Fruit fly (Drosophila melanogaster) whole organism, embryonic: Measurements from ENCODE around the gene RhoGAP93B.

Source experiments
- Bteb2 ChIP-seq: fragments of 200-800 bp; sonication (Bioruptor generic); optimal IDR thresholded peaks from 2 replicates; lab custom pipeline; 2016; ENCODE audit warnings: missing biosample characterization, missing genetic modification characterization
- CG10147 ChIP-seq: fragments of 200-800 bp; sonication (Bioruptor generic); optimal IDR thresholded peaks from 2 replicates; lab custom pipeline; 2019; ENCODE audit warnings: missing biosample characterization, mild to moderate bottlenecking, missing genetic modification characterization, moderate library complexity
- CG11398 ChIP-seq: fragments of 200-800 bp; sonication (Bioruptor generic); optimal IDR thresholded peaks from 2 replicates; lab custom pipeline; 2016; ENCODE audit warnings: missing biosample characterization, missing genetic modification characterization
- CG13287 ChIP-seq: fragments of 200-800 bp; sonication (Bioruptor generic); IDR thresholded peaks from 2 replicates; pipeline ENCODE4 v1.3.6; 2022; ENCODE audit warnings: missing biosample characterization, missing genetic modification characterization; ENCODE audit not compliant: partially characterized antibody
- CG14050 ChIP-seq: fragments of 200-800 bp; sonication (Bioruptor generic); IDR thresholded peaks from 3 replicates; pipeline ENCODE4 v1.3.6; 2022; ENCODE audit warnings: missing biosample characterization, missing genetic modification characterization
- CG15514 ChIP-seq: fragments of 200-800 bp; sonication (Bioruptor generic); optimal IDR thresholded peaks from 3 replicates; lab custom pipeline; 2017; ENCODE audit warnings: missing biosample characterization, missing genetic modification characterization, mild to moderate bottlenecking, moderate library complexity, missing genetic modification reagents
- CG1603 ChIP-seq: fragments of 200-800 bp; sonication (Bioruptor generic); optimal IDR thresholded peaks from 2 replicates; lab custom pipeline; 2019; ENCODE audit warnings: missing biosample characterization, mild to moderate bottlenecking, missing genetic modification characterization, moderate library complexity
- CG18764 ChIP-seq: fragments of 200-800 bp; sonication (Bioruptor generic); optimal IDR thresholded peaks from 3 replicates; lab custom pipeline; 2016; ENCODE audit warnings: missing biosample characterization, missing genetic modification characterization
- CG30403 ChIP-seq: fragments of 200-800 bp; sonication (Bioruptor generic); optimal IDR thresholded peaks from 3 replicates; lab custom pipeline; 2016; ENCODE audit warnings: missing biosample characterization, missing genetic modification characterization
- CG32772 ChIP-seq: fragments of 200-800 bp; sonication (Bioruptor generic); IDR thresholded peaks from 2 replicates; pipeline ENCODE4 v1.3.6; 2022; ENCODE audit warnings: missing biosample characterization, missing genetic modification characterization
- CG43689 ChIP-seq: fragments of 200-800 bp; sonication (Bioruptor generic); IDR thresholded peaks from 2 replicates; pipeline ENCODE4 v1.3.6; 2022; ENCODE audit warnings: missing biosample characterization, missing genetic modification characterization
- CG6791 ChIP-seq: fragments of 200-800 bp; sonication (Bioruptor generic); IDR thresholded peaks from 3 replicates; pipeline ENCODE4 v1.3.6; 2022; ENCODE audit warnings: missing biosample characterization, missing genetic modification characterization; ENCODE audit not compliant: partially characterized antibody
- CG7271 ChIP-seq: fragments of 200-800 bp; sonication (Bioruptor generic); optimal IDR thresholded peaks from 2 replicates; lab custom pipeline; 2018; ENCODE audit warnings: missing biosample characterization, mild to moderate bottlenecking, missing genetic modification characterization, moderate library complexity
- CG8478 ChIP-seq: fragments of >200 bp; optimal IDR thresholded peaks from 2 replicates; lab custom pipeline; 2018
- CG8765 ChIP-seq: fragments of 200-800 bp; sonication (Bioruptor generic); IDR thresholded peaks from 2 replicates; pipeline ENCODE4 v1.3.6; 2022; ENCODE audit warnings: missing biosample characterization, missing genetic modification characterization
- CG9215 ChIP-seq: fragments of 200-800 bp; sonication (Bioruptor generic); IDR thresholded peaks from 2 replicates; pipeline ENCODE4 v1.3.6; 2022; ENCODE audit warnings: missing biosample characterization, missing genetic modification characterization
- CHES-1-like ChIP-seq: fragments of 200-800 bp; sonication (Bioruptor generic); optimal IDR thresholded peaks from 2 replicates; lab custom pipeline; 2016; ENCODE audit warnings: missing biosample characterization, missing genetic modification characterization
- Chrac-16 ChIP-seq: fragments of 200-800 bp; sonication (Bioruptor generic); optimal IDR thresholded peaks from 3 replicates; lab custom pipeline; 2016; ENCODE audit warnings: missing biosample characterization, missing genetic modification characterization
- CkIIα-i1 ChIP-seq: fragments of 200-800 bp; sonication (Bioruptor generic); IDR thresholded peaks from 2 replicates; pipeline ENCODE4 v1.3.6; 2022; ENCODE audit warnings: missing biosample characterization, missing genetic modification characterization
- D19A ChIP-seq: fragments of 200-800 bp; optimal IDR thresholded peaks from 3 replicates; lab custom pipeline; 2019; ENCODE audit warnings: missing biosample characterization, mild to moderate bottlenecking, missing genetic modification characterization, moderate library complexity
- Dip2 ChIP-seq: fragments of 200-800 bp; sonication (Bioruptor generic); IDR thresholded peaks from 2 replicates; pipeline ENCODE4 v1.3.6; 2022; ENCODE audit warnings: missing biosample characterization, missing genetic modification characterization
- Dll ChIP-seq: fragments of 200-800 bp; sonication (Bioruptor generic); IDR thresholded peaks from 4 replicates; pipeline ENCODE4 v1.3.6; 2022; ENCODE audit warnings: missing biosample characterization, missing genetic modification characterization; ENCODE audit not compliant: partially characterized antibody
- Dp ChIP-seq: fragments of 200-800 bp; sonication (Bioruptor generic); optimal IDR thresholded peaks from 2 replicates; lab custom pipeline; 2018; ENCODE audit warnings: missing biosample characterization, mild to moderate bottlenecking, missing genetic modification characterization, moderate library complexity
- Ets65A ChIP-seq: fragments of 200-800 bp; sonication (Bioruptor generic); peaks from one replicate; lab custom pipeline; 2016; ENCODE audit warnings: missing biosample characterization, missing genetic modification characterization
- Lpt ChIP-seq: fragments of >200 bp; optimal IDR thresholded peaks from 2 replicates; lab custom pipeline; 2018; ENCODE audit warnings: missing biosample characterization, missing genetic modification characterization
- MESR4 ChIP-seq: fragments of 200-800 bp; sonication (Bioruptor generic); optimal IDR thresholded peaks from 2 replicates; lab custom pipeline; 2018; ENCODE audit warnings: missing biosample characterization, mild to moderate bottlenecking, missing genetic modification characterization, moderate library complexity
- NC2α ChIP-seq: fragments of 200-800 bp; sonication (Bioruptor generic); optimal IDR thresholded peaks from 2 replicates; lab custom pipeline; 2016; ENCODE audit warnings: missing biosample characterization, missing genetic modification characterization
- Oaz ChIP-seq: fragments of 200-800 bp; sonication (Bioruptor generic); IDR thresholded peaks from 2 replicates; pipeline ENCODE4 v1.3.6; 2022; ENCODE audit warnings: missing biosample characterization, missing genetic modification characterization
- PHDP ChIP-seq: fragments of 200-800 bp; sonication (Bioruptor generic); optimal IDR thresholded peaks from 3 replicates; lab custom pipeline; 2018; ENCODE audit warnings: missing biosample characterization, mild to moderate bottlenecking, missing genetic modification characterization, moderate library complexity
- Pdp1 ChIP-seq, 2 experiments: fragments of 200-800 bp; sonication (Bioruptor generic); optimal IDR thresholded peaks; 3 replicates each; lab custom pipeline; 2016; ENCODE audit warnings: missing biosample characterization in 2 of 2, missing genetic modification characterization in 2 of 2, mild to moderate bottlenecking in 1 of 2, moderate library complexity in 1 of 2
- Ssrp ChIP-seq: fragments of 200-800 bp; sonication (Bioruptor generic); optimal IDR thresholded peaks from 2 replicates; lab custom pipeline; 2018; ENCODE audit warnings: missing biosample characterization, mild to moderate bottlenecking, missing genetic modification characterization, moderate library complexity
- al ChIP-seq: fragments of 200-800 bp; sonication (Bioruptor generic); IDR thresholded peaks from 2 replicates; pipeline ENCODE4 v1.3.6; 2022; ENCODE audit warnings: missing biosample characterization, missing genetic modification characterization
- chn ChIP-seq: fragments of 200-800 bp; sonication (Bioruptor generic); optimal IDR thresholded peaks from 2 replicates; lab custom pipeline; 2016; ENCODE audit warnings: missing biosample characterization, missing genetic modification characterization
- corto ChIP-seq: fragments of 200-800 bp; sonication (Bioruptor generic); optimal IDR thresholded peaks from 2 replicates; lab custom pipeline; 2016; ENCODE audit warnings: missing biosample characterization, mild to moderate bottlenecking, missing genetic modification characterization, moderate library complexity
- danr ChIP-seq: fragments of 200-800 bp; sonication (Bioruptor generic); IDR thresholded peaks from 2 replicates; pipeline ENCODE4 v1.3.6; 2022; ENCODE audit warnings: missing biosample characterization, missing genetic modification characterization
- fd96Cb ChIP-seq: fragments of 200-800 bp; sonication (Bioruptor generic); optimal IDR thresholded peaks from 2 replicates; lab custom pipeline; 2018; ENCODE audit warnings: missing biosample characterization, mild to moderate bottlenecking, missing genetic modification characterization, moderate library complexity
- grau ChIP-seq: fragments of 200-800 bp; optimal IDR thresholded peaks from 3 replicates; lab custom pipeline; 2019; ENCODE audit warnings: missing biosample characterization, mild to moderate bottlenecking, missing genetic modification characterization, moderate library complexity
- gro ChIP-seq: fragments of 200-800 bp; sonication (Bioruptor generic); optimal IDR thresholded peaks from 2 replicates; lab custom pipeline; 2016; ENCODE audit warnings: missing biosample characterization, missing genetic modification characterization
- ham ChIP-seq: fragments of 200-800 bp; sonication (Bioruptor generic); IDR thresholded peaks from 2 replicates; pipeline ENCODE4 v1.3.6; 2022; ENCODE audit warnings: missing biosample characterization, missing genetic modification characterization
- lab ChIP-seq: fragments of 200-800 bp; sonication (Bioruptor generic); optimal IDR thresholded peaks from 3 replicates; lab custom pipeline; 2017; ENCODE audit warnings: missing biosample characterization, missing genetic modification characterization, mild to moderate bottlenecking, moderate library complexity, missing genetic modification reagents
- mirr ChIP-seq: fragments of 200-800 bp; sonication (Bioruptor generic); optimal IDR thresholded peaks from 3 replicates; lab custom pipeline; 2018; ENCODE audit warnings: missing biosample characterization, mild to moderate bottlenecking, missing genetic modification characterization
- p53 ChIP-seq: fragments of 200-800 bp; sonication (Bioruptor generic); optimal IDR thresholded peaks from 2 replicates; lab custom pipeline; 2016; ENCODE audit warnings: missing biosample characterization, missing genetic modification characterization
- pzg ChIP-seq: fragments of 200-800 bp; sonication (Bioruptor generic); optimal IDR thresholded peaks from 3 replicates; lab custom pipeline; 2018; ENCODE audit warnings: missing biosample characterization, mild to moderate bottlenecking, missing genetic modification characterization, moderate library complexity
- row ChIP-seq: fragments of 200-800 bp; sonication (Bioruptor generic); IDR thresholded peaks from 3 replicates; pipeline ENCODE4 v1.3.6; 2022; ENCODE audit warnings: missing biosample characterization, missing genetic modification characterization
- sens ChIP-seq: fragments of 200-800 bp; sonication (Bioruptor generic); peaks from one replicate; lab custom pipeline; 2016; ENCODE audit warnings: missing biosample characterization, missing genetic modification characterization
- sisA ChIP-seq: fragments of 200-800 bp; sonication (Bioruptor generic); IDR thresholded peaks from 2 replicates; pipeline ENCODE4 v1.3.6; 2022; ENCODE audit warnings: missing biosample characterization, missing genetic modification characterization
- slbo ChIP-seq: fragments of 200-800 bp; sonication (Bioruptor generic); IDR thresholded peaks from 2 replicates; pipeline ENCODE4 v1.3.6; 2022; ENCODE audit warnings: missing biosample characterization, missing genetic modification characterization
- tll ChIP-seq, 2 experiments: fragments of 200-800 bp in 1 of 2; fragments of >200 bp in 1 of 2; sonication (Bioruptor generic) in 1 of 2; optimal IDR thresholded peaks; 2 replicates each; lab custom pipeline; 2017 to 2019; ENCODE audit warnings: missing biosample characterization in 2 of 2, missing genetic modification characterization in 2 of 2, mild to moderate bottlenecking in 1 of 2, moderate library complexity in 1 of 2
- ttk ChIP-seq: fragments of 200-800 bp; sonication (Bioruptor generic); IDR thresholded peaks from 2 replicates; pipeline ENCODE4 v2.1.2; 2022; ENCODE audit warnings: missing biosample characterization, missing genetic modification characterization
- tup ChIP-seq: fragments of 200-800 bp; sonication (Bioruptor generic); optimal IDR thresholded peaks from 2 replicates; lab custom pipeline; 2016; ENCODE audit warnings: missing biosample characterization, mild to moderate bottlenecking, missing genetic modification characterization, moderate library complexity
- twi ChIP-seq: fragments of 200-800 bp; optimal IDR thresholded peaks from 2 replicates; lab custom pipeline; 2019; ENCODE audit warnings: missing biosample characterization, mild to moderate bottlenecking, missing genetic modification characterization, moderate library complexity
- usp ChIP-seq: fragments of >200 bp; optimal IDR thresholded peaks from 2 replicates; lab custom pipeline; 2017; ENCODE audit warnings: missing biosample characterization, missing genetic modification characterization

Gene RhoGAP93B

dm6 chr3R:21140458-21140857, 42.8 kb upstream of the RhoGAP93B start, which contains the start of gene SNF4Agamma (continued):
- peak; percentile 90 for TF ChIP-seq sens
- peak; percentile 91 for TF ChIP-seq Ets65A
- no peak for TF ChIP-seq MESR4
- TF ChIP-seq Chrac-16 (GFP tag; lab: Kevin White, UChicago), result peak; percentile 5
- peak; percentile 92 for TF ChIP-seq Dp
- TF ChIP-seq CG10147 (GFP tag; lab: Kevin White, UChicago), result peak; percentile 24
- no peak for TF ChIP-seq CG9215 (GFP tag; lab: Robert Waterston, UW)
- no peak for TF ChIP-seq tup (GFP tag; lab: Kevin White, UChicago)
- TF ChIP-seq D19A (tag; lab: Kevin White, UChicago), result no peak
- no peak for TF ChIP-seq corto
- TF ChIP-seq CG11398, result no peak
- TF ChIP-seq CG8765 (GFP tag; lab: Robert Waterston, UW), result no peak
- TF ChIP-seq PHDP (tag; lab: Kevin White, UChicago), result no peak
- peak; percentile 65 for TF ChIP-seq CG15514 (GFP tag; lab: Kevin White, UChicago)
- TF ChIP-seq Dll (GFP tag; lab: Robert Waterston, UW), result peak; percentile 88
- peak; percentile 21; the same call in 1 of the 2 replicates for TF ChIP-seq sisA (GFP tag; lab: Robert Waterston, UW)
- no peak for TF ChIP-seq Bteb2
- no peak for TF ChIP-seq NC2α (GFP tag; lab: Kevin White, UChicago)
- TF ChIP-seq CG13287, result peak; percentile 86
- TF ChIP-seq usp (GFP tag; lab: Kevin White, UChicago), result no peak
- no peak for TF ChIP-seq danr
- TF ChIP-seq CG14050 (GFP tag; lab: Robert Waterston, UW), result no peak
- peak; percentile 81 for TF ChIP-seq row (GFP tag; lab: Robert Waterston, UW)
- TF ChIP-seq mirr (GFP tag; lab: Kevin White, UChicago), result no peak
- peak; percentile 72 for TF ChIP-seq pzg (GFP tag; lab: Kevin White, UChicago)
- peak; percentile 36 for TF ChIP-seq grau (tag; lab: Kevin White, UChicago)
- TF ChIP-seq tll (GFP tag; optimal IDR thresholded peaks at IDR 0.05; lab: Kevin White, UChicago), result no peak
- TF ChIP-seq ttk, result no peak
- TF ChIP-seq Lpt (GFP tag; lab: Kevin White, UChicago), result no peak
- peak; percentile 5 for TF ChIP-seq CHES-1-like (GFP tag; lab: Kevin White, UChicago)
- TF ChIP-seq lab, result no peak
- no peak for TF ChIP-seq CG43689 (GFP tag; lab: Robert Waterston, UW)
- no peak for TF ChIP-seq Oaz (GFP tag; lab: Robert Waterston, UW)
- TF ChIP-seq CG7271 (tag; lab: Kevin White, UChicago), result no peak
- peak; percentile 1 for TF ChIP-seq CG1603
- TF ChIP-seq gro (GFP tag; lab: Kevin White, UChicago), result no peak
- no peak for TF ChIP-seq p53 (GFP tag; lab: Kevin White, UChicago)
- TF ChIP-seq chn, result no peak
- TF ChIP-seq CG6791, result peak; percentile 74; the same call in 2 of the 3 replicates
- TF ChIP-seq Pdp1 (GFP tag; optimal IDR thresholded peaks at IDR 0.05; lab: Kevin White, UChicago), result peak in 1 of 2 experiments; percentile 24
- no peak for TF ChIP-seq fd96Cb (tag; lab: Kevin White, UChicago)
- TF ChIP-seq CG32772 (GFP tag; lab: Robert Waterston, UW), result no peak
- no peak for TF ChIP-seq Ssrp (tag; lab: Kevin White, UChicago)
- no peak for TF ChIP-seq ham (GFP tag; lab: Robert Waterston, UW)
- TF ChIP-seq CkIIα-i1, result no peak
- no peak for TF ChIP-seq twi (tag; lab: Kevin White, UChicago)
- TF ChIP-seq CG8478, result no peak
- peak; percentile 62 for TF ChIP-seq CG30403 (GFP tag; lab: Kevin White, UChicago)
- TF ChIP-seq al (GFP tag; lab: Robert Waterston, UW), result no peak
- peak; percentile 43; the same call in 1 of the 2 replicates for TF ChIP-seq slbo
- TF ChIP-seq Dip2, result no peak
- TF ChIP-seq CG18764, result peak; percentile 10
